Fruit fly (Drosophila melanogaster) whole organism, embryonic: ENCODE results near the gene CG45487.
A peak's percentile ranks its signal among the peaks of the same experiment; 100 is the strongest.
"Not testable (repeated sequence)": the region's sequence is repeated elsewhere in the genome, so short reads cannot be mapped to it uniquely, and the experiment has no call there.

ENCODE experiments used
- Atf-2 ChIP-seq: fragments of 200-800 bp; sonication (Bioruptor generic); optimal IDR thresholded peaks from 2 replicates; lab custom pipeline; 2016; ENCODE audit warnings: missing biosample characterization, missing genetic modification characterization
- CG10209 ChIP-seq: fragments of 200-800 bp; sonication (Bioruptor generic); optimal IDR thresholded peaks from 3 replicates; lab custom pipeline; 2017; ENCODE audit warnings: missing biosample characterization, mild to moderate bottlenecking, missing genetic modification characterization, missing genetic modification reagents
- CG11504 ChIP-seq: fragments of 200-800 bp; sonication (Bioruptor generic); optimal IDR thresholded peaks from 3 replicates; lab custom pipeline; 2019; ENCODE audit warnings: missing biosample characterization, mild to moderate bottlenecking, missing genetic modification characterization, moderate library complexity
- CG11695 ChIP-seq: fragments of 200-800 bp; sonication (Bioruptor generic); IDR thresholded peaks from 3 replicates; pipeline ENCODE4 v1.3.6; 2022; ENCODE audit warnings: missing biosample characterization, missing genetic modification characterization
- CG13287 ChIP-seq: fragments of 200-800 bp; sonication (Bioruptor generic); IDR thresholded peaks from 2 replicates; pipeline ENCODE4 v1.3.6; 2022; ENCODE audit warnings: missing biosample characterization, missing genetic modification characterization; ENCODE audit not compliant: partially characterized antibody
- CG16863 ChIP-seq: fragments of 200-800 bp; sonication (Bioruptor generic); optimal IDR thresholded peaks from 3 replicates; lab custom pipeline; 2016; ENCODE audit warnings: missing biosample characterization, missing genetic modification characterization
- CG17361 ChIP-seq: fragments of 200-800 bp; sonication (Bioruptor generic); IDR thresholded peaks from 3 replicates; pipeline ENCODE4 v1.3.6; 2022; ENCODE audit warnings: missing biosample characterization, missing genetic modification characterization
- CG3838 ChIP-seq: fragments of 200-800 bp; sonication (Bioruptor generic); optimal IDR thresholded peaks from 3 replicates; lab custom pipeline; 2016; ENCODE audit warnings: missing biosample characterization, missing genetic modification characterization
- CG4328 ChIP-seq: fragments of 200-800 bp; sonication (Bioruptor generic); optimal IDR thresholded peaks from 3 replicates; lab custom pipeline; 2017; ENCODE audit warnings: missing biosample characterization, missing genetic modification reagents, missing genetic modification characterization
- CG4854 ChIP-seq: fragments of 200-800 bp; sonication (Bioruptor generic); optimal IDR thresholded peaks from 2 replicates; lab custom pipeline; 2016; ENCODE audit warnings: missing biosample characterization, missing genetic modification characterization, inconsistent platforms
- CG5180 ChIP-seq: fragments of 200-800 bp; sonication (Bioruptor generic); optimal IDR thresholded peaks from 3 replicates; lab custom pipeline; 2017; ENCODE audit warnings: missing biosample characterization, missing genetic modification characterization, mild to moderate bottlenecking, moderate library complexity, missing genetic modification reagents
- CG7556 ChIP-seq: fragments of 200-800 bp; sonication (Bioruptor generic); optimal IDR thresholded peaks from 2 replicates; lab custom pipeline; 2017; ENCODE audit warnings: missing biosample characterization, mild to moderate bottlenecking, missing genetic modification characterization
- CG7786 ChIP-seq: fragments of 200-800 bp; sonication (Bioruptor generic); optimal IDR thresholded peaks from 2 replicates; lab custom pipeline; 2016; ENCODE audit warnings: missing biosample characterization, missing genetic modification characterization
- CG8281 ChIP-seq: fragments of 200-800 bp; sonication (Bioruptor generic); optimal IDR thresholded peaks from 2 replicates; lab custom pipeline; 2018; ENCODE audit warnings: missing biosample characterization, mild to moderate bottlenecking, missing genetic modification characterization, moderate library complexity
- CG8359 ChIP-seq: fragments of 200-800 bp; sonication (Bioruptor generic); optimal IDR thresholded peaks from 2 replicates; lab custom pipeline; 2017; ENCODE audit warnings: missing biosample characterization, mild to moderate bottlenecking, missing genetic modification characterization, borderline replicate concordance
- CG9932 ChIP-seq: fragments of 200-800 bp; sonication (Bioruptor generic); IDR thresholded peaks from 2 replicates; pipeline ENCODE4 v1.3.6; 2022; ENCODE audit warnings: missing biosample characterization, missing genetic modification characterization
- CHES-1-like ChIP-seq: fragments of 200-800 bp; sonication (Bioruptor generic); optimal IDR thresholded peaks from 2 replicates; lab custom pipeline; 2016; ENCODE audit warnings: missing biosample characterization, missing genetic modification characterization
- D19A ChIP-seq: fragments of 200-800 bp; optimal IDR thresholded peaks from 3 replicates; lab custom pipeline; 2019; ENCODE audit warnings: missing biosample characterization, mild to moderate bottlenecking, missing genetic modification characterization, moderate library complexity
- D19B ChIP-seq: fragments of 200-800 bp; sonication (Bioruptor generic); optimal IDR thresholded peaks from 2 replicates; lab custom pipeline; 2017; ENCODE audit warnings: missing biosample characterization, mild to moderate bottlenecking, missing genetic modification characterization
- Deaf1 ChIP-seq: fragments of 200-800 bp; optimal IDR thresholded peaks from 3 replicates; lab custom pipeline; 2019; ENCODE audit warnings: missing biosample characterization, mild to moderate bottlenecking, missing genetic modification characterization, moderate library complexity
- Dek ChIP-seq: fragments of 200-800 bp; sonication (Bioruptor generic); optimal IDR thresholded peaks from 3 replicates; lab custom pipeline; 2019; ENCODE audit warnings: missing biosample characterization, mild to moderate bottlenecking, missing genetic modification characterization, moderate library complexity
- E2f1 ChIP-seq: fragments of 200-800 bp; sonication (Bioruptor generic); IDR thresholded peaks from 2 replicates; pipeline ENCODE4 v1.3.6; 2022; ENCODE audit warnings: missing biosample characterization, missing genetic modification characterization
- Eip74EF ChIP-seq, 2 experiments: fragments of 200-800 bp in 1 of 2; fragments of >200 bp in 1 of 2; sonication (Bioruptor generic) in 1 of 2; optimal IDR thresholded peaks; 2 replicates each; lab custom pipeline; 2017 to 2019; ENCODE audit warnings: missing biosample characterization in 2 of 2, missing genetic modification characterization in 2 of 2, mild to moderate bottlenecking in 1 of 2, moderate library complexity in 1 of 2
- Fer3 ChIP-seq: fragments of 200-800 bp; sonication (Bioruptor generic); optimal IDR thresholded peaks from 2 replicates; lab custom pipeline; 2018; ENCODE audit warnings: missing biosample characterization, mild to moderate bottlenecking, missing genetic modification characterization, moderate library complexity
- HLH3B ChIP-seq: fragments of 200-800 bp; sonication (Bioruptor generic); IDR thresholded peaks from 2 replicates; pipeline ENCODE4 v1.3.6; 2022; ENCODE audit warnings: missing biosample characterization, missing genetic modification characterization
- Hand ChIP-seq: fragments of 200-800 bp; sonication (Bioruptor generic); optimal IDR thresholded peaks from 2 replicates; lab custom pipeline; 2017; ENCODE audit warnings: mild to moderate bottlenecking, missing biosample characterization, missing genetic modification reagents, missing genetic modification characterization
- Hr39 ChIP-seq: fragments of >200 bp; optimal IDR thresholded peaks from 2 replicates; lab custom pipeline; 2017
- Myb ChIP-seq: fragments of 200-800 bp; sonication (Bioruptor generic); optimal IDR thresholded peaks from 2 replicates; lab custom pipeline; 2016; ENCODE audit warnings: missing biosample characterization, missing genetic modification characterization
- Neu2 ChIP-seq: fragments of 200-800 bp; sonication (Bioruptor generic); optimal IDR thresholded peaks from 3 replicates; lab custom pipeline; 2016; ENCODE audit warnings: missing biosample characterization, missing genetic modification characterization, borderline replicate concordance
- Nf-YB ChIP-seq: fragments of 200-800 bp; sonication (Bioruptor generic); optimal IDR thresholded peaks from 3 replicates; lab custom pipeline; 2019; ENCODE audit warnings: missing biosample characterization, mild to moderate bottlenecking, missing genetic modification characterization, moderate library complexity
- Oaz ChIP-seq: fragments of 200-800 bp; sonication (Bioruptor generic); IDR thresholded peaks from 2 replicates; pipeline ENCODE4 v1.3.6; 2022; ENCODE audit warnings: missing biosample characterization, missing genetic modification characterization
- Pdp1 ChIP-seq, 2 experiments: fragments of 200-800 bp; sonication (Bioruptor generic); optimal IDR thresholded peaks; 3 replicates each; lab custom pipeline; 2016; ENCODE audit warnings: missing biosample characterization in 2 of 2, missing genetic modification characterization in 2 of 2, mild to moderate bottlenecking in 1 of 2, moderate library complexity in 1 of 2
- Taf1 ChIP-seq: fragments of 200-800 bp; sonication (Bioruptor generic); IDR thresholded peaks from 2 replicates; pipeline ENCODE4 v1.3.6; 2022; ENCODE audit warnings: missing biosample characterization, missing genetic modification characterization
- Tbp ChIP-seq: fragments of >200 bp; optimal IDR thresholded peaks from 2 replicates; lab custom pipeline; 2018; ENCODE audit warnings: missing biosample characterization, missing genetic modification characterization
- Xrp1 ChIP-seq: fragments of 200-800 bp; sonication (Bioruptor generic); IDR thresholded peaks from 2 replicates; pipeline ENCODE4 v1.3.6; 2022; ENCODE audit warnings: missing biosample characterization, missing genetic modification characterization
- chif ChIP-seq, 2 experiments: fragments of 200-800 bp; sonication (Bioruptor generic); optimal IDR thresholded peaks; 3 replicates each; lab custom pipeline; 2016; ENCODE audit warnings: missing biosample characterization in 2 of 2, missing genetic modification characterization in 2 of 2
- h ChIP-seq: fragments of >200 bp; optimal IDR thresholded peaks from 2 replicates; lab custom pipeline; 2017
- ham ChIP-seq: fragments of 200-800 bp; sonication (Bioruptor generic); IDR thresholded peaks from 2 replicates; pipeline ENCODE4 v1.3.6; 2022; ENCODE audit warnings: missing biosample characterization, missing genetic modification characterization
- jumu ChIP-seq: fragments of 200-800 bp; sonication (Bioruptor generic); optimal IDR thresholded peaks from 3 replicates; lab custom pipeline; 2016; ENCODE audit warnings: missing biosample characterization, missing genetic modification characterization
- lbe ChIP-seq: fragments of 200-800 bp; sonication (Bioruptor generic); optimal IDR thresholded peaks from 2 replicates; lab custom pipeline; 2016; ENCODE audit warnings: missing biosample characterization, mild to moderate bottlenecking, missing genetic modification characterization
- onecut ChIP-seq: fragments of 200-800 bp; sonication (Bioruptor generic); IDR thresholded peaks from 2 replicates; pipeline ENCODE4 v1.3.6; 2022; ENCODE audit warnings: missing biosample characterization, missing genetic modification characterization
- ro ChIP-seq: fragments of 200-800 bp; sonication (Bioruptor generic); IDR thresholded peaks from 2 replicates; pipeline ENCODE4 v1.3.6; 2022; ENCODE audit warnings: missing biosample characterization, missing genetic modification characterization
- sens-2 ChIP-seq: fragments of 200-800 bp; sonication (Bioruptor generic); IDR thresholded peaks from 2 replicates; pipeline ENCODE4 v1.3.6; 2022; ENCODE audit warnings: missing biosample characterization, missing genetic modification characterization
- seq ChIP-seq: fragments of 200-800 bp; sonication (Bioruptor generic); IDR thresholded peaks from 2 replicates; pipeline ENCODE4 v1.3.6; 2022; ENCODE audit warnings: missing biosample characterization, missing genetic modification characterization
- slbo ChIP-seq: fragments of 200-800 bp; sonication (Bioruptor generic); IDR thresholded peaks from 2 replicates; pipeline ENCODE4 v1.3.6; 2022; ENCODE audit warnings: missing biosample characterization, missing genetic modification characterization
- ssp ChIP-seq: fragments of 200-800 bp; sonication (Bioruptor generic); IDR thresholded peaks from 2 replicates; pipeline ENCODE4 v1.3.6; 2022; ENCODE audit warnings: missing biosample characterization, missing genetic modification characterization
- tgo ChIP-seq: fragments of 200-800 bp; sonication (Bioruptor generic); IDR thresholded peaks from 3 replicates; pipeline ENCODE4 v1.3.6; 2022; ENCODE audit warnings: missing biosample characterization, missing genetic modification characterization
- vnd ChIP-seq: fragments of 200-800 bp; sonication (Bioruptor generic); IDR thresholded peaks from 3 replicates; pipeline ENCODE4 v1.3.6; 2022; ENCODE audit warnings: missing biosample characterization, missing genetic modification characterization; ENCODE audit not compliant: partially characterized antibody
- zen ChIP-seq: fragments of 200-800 bp; sonication (Bioruptor generic); optimal IDR thresholded peaks from 3 replicates; lab custom pipeline; 2018; ENCODE audit warnings: missing biosample characterization, mild to moderate bottlenecking, missing genetic modification characterization, moderate library complexity

The CG45487 gene

dm6 chrX:19915181-19915580 lies at the start of gene CG45487:
Gene CG45487 (minus strand): TSS chrX:19915281.
- TF ChIP-seq jumu (GFP tag; lab: Kevin White, UChicago); CG3838 (GFP tag; lab: Kevin White, UChicago); Hand: not testable (repeated sequence)

- TF ChIP-seq ham (GFP tag; lab: Robert Waterston, UW) (no peak), D19A (tag; lab: Kevin White, UChicago) (peak; percentile 79), E2f1 (peak; percentile 50), tgo (GFP tag; lab: Robert Waterston, UW) (0 out of 3 replicates have a peak, but pooled peaks have one; percentile 20), seq (GFP tag; lab: Robert Waterston, UW) (0 out of 2 replicates have a peak, but pooled peaks have one; percentile 23), CG7786 (GFP tag; lab: Kevin White, UChicago) (peak; percentile 0), Tbp (GFP tag; lab: Kevin White, UChicago) (no peak), zen (no peak), CG7556 (GFP tag; lab: Kevin White, UChicago) (peak; percentile 29), Nf-YB (no peak), Eip74EF (GFP tag; optimal IDR thresholded peaks at IDR 0.05; lab: Kevin White, UChicago) (no peak), CG4328 (no peak), Dek (tag; lab: Kevin White, UChicago) (peak; percentile 39), CG17361 (GFP tag; lab: Robert Waterston, UW) (no peak), CG16863 (GFP tag; lab: Kevin White, UChicago) (peak; percentile 1), CG4854 (no peak), CG8359 (GFP tag; lab: Kevin White, UChicago) (no peak), CG10209 (peak; percentile 33), Taf1 (no peak), Deaf1 (no peak), Oaz (GFP tag; lab: Robert Waterston, UW) (peak; percentile 14; the same call in 1 of the 2 replicates), h (lab: Kevin White, UChicago) (no peak), vnd (no peak), Fer3 (tag; lab: Kevin White, UChicago) (peak; percentile 15), CG8281 (no peak), CG11695 (GFP tag; lab: Robert Waterston, UW) (peak; percentile 45; the same call in 1 of the 3 replicates), CG9932 (GFP tag; lab: Robert Waterston, UW) (peak; percentile 39), CG13287 (GFP tag; lab: Robert Waterston, UW) (no peak), D19B (GFP tag; lab: Kevin White, UChicago) (no peak), Myb (GFP tag; lab: Kevin White, UChicago) (peak; percentile 18), ro (GFP tag; lab: Robert Waterston, UW) (no peak), lbe (GFP tag; lab: Kevin White, UChicago) (no peak), Xrp1 (GFP tag; lab: Robert Waterston, UW) (no peak), Pdp1 (GFP tag; optimal IDR thresholded peaks at IDR 0.05; lab: Kevin White, UChicago) (peak; percentile 24 to 27), sens-2 (GFP tag; lab: Robert Waterston, UW) (no peak), onecut (GFP tag; lab: Robert Waterston, UW) (peak; percentile 11; the same call in 1 of the 2 replicates), Atf-2 (no peak), chif (GFP tag; optimal IDR thresholded peaks at IDR 0.05; lab: Kevin White, UChicago) (peak; percentile 7 to 25), CHES-1-like (GFP tag; lab: Kevin White, UChicago) (no peak), Hr39 (lab: Kevin White, UChicago) (no peak), ssp (GFP tag; lab: Robert Waterston, UW) (0 out of 2 replicates have a peak, but pooled peaks have one; percentile 13), Neu2 (GFP tag; lab: Kevin White, UChicago) (no peak), CG5180 (no peak), HLH3B (GFP tag; lab: Robert Waterston, UW) (peak; percentile 18; the same call in 1 of the 2 replicates), slbo (peak; percentile 71), CG11504 (tag; lab: Kevin White, UChicago) (peak; percentile 73)
These were observed 49.1 kb upstream of the CG45487 start for dm6 chrX:19964215-19964614.
